Worm (Caenorhabditis elegans) whole organism, L4 larva: ENCODE results near the gene Y43B11AR.1.

Experiments used
- F44E2.7 ChIP-seq: fragments of 200-800 bp; sonication (Bioruptor generic); IDR thresholded peaks from 2 replicates; pipeline ENCODE4 v2.1.2; 2022; ENCODE audit warnings: missing genetic modification characterization, missing compliant biosample characterization
- R02D3.7 ChIP-seq: fragments of 150-350 bp; sonication (generic microtip); optimal IDR thresholded peaks from 3 replicates; lab custom pipeline; 2014; ENCODE audit warnings: missing biosample characterization, missing genetic modification characterization
- Y105C5A.15 ChIP-seq: fragments of 200-800 bp; sonication (Bioruptor generic); IDR thresholded peaks from 2 replicates; pipeline ENCODE4 v1.3.6; 2022; ENCODE audit warnings: missing genetic modification characterization, missing compliant biosample characterization
- Y48G9A.11 ChIP-seq: fragments of 200-800 bp; sonication (Bioruptor generic); IDR thresholded peaks from 2 replicates; pipeline ENCODE4 v1.3.6; 2022; ENCODE audit warnings: missing genetic modification reagents, missing genetic modification characterization, missing compliant biosample characterization
- Y75B8A.6 ChIP-seq: fragments of 200-800 bp; sonication (Bioruptor generic); IDR thresholded peaks from 2 replicates; pipeline ENCODE4 v1.3.6; 2022; ENCODE audit warnings: missing genetic modification reagents, missing genetic modification characterization, missing compliant biosample characterization
- aha-1 ChIP-seq: fragments of 150-350 bp; peaks from one replicate; lab custom pipeline; 2014; ENCODE audit warnings: missing biosample characterization, missing genetic modification characterization
- arid-1 ChIP-seq: fragments of 200-800 bp; sonication (Bioruptor generic); conservative IDR thresholded peaks from 2 replicates; pipeline ENCODE4 v1.3.6; 2022; ENCODE audit warnings: missing genetic modification reagents, missing genetic modification characterization, missing compliant biosample characterization
- ceh-62 ChIP-seq: sonication (generic microtip); optimal IDR thresholded peaks from 2 replicates; lab custom pipeline; 2017; ENCODE audit warnings: missing biosample characterization, missing genetic modification characterization
- ceh-82 ChIP-seq: sonication (generic microtip); optimal IDR thresholded peaks from 2 replicates; lab custom pipeline; 2017; ENCODE audit warnings: missing biosample characterization, missing genetic modification characterization
- daf-19 ChIP-seq: fragments of 200-800 bp; sonication (Bioruptor generic); conservative IDR thresholded peaks from 2 replicates; pipeline ENCODE4 v1.3.6; 2022; ENCODE audit warnings: missing genetic modification characterization, missing compliant biosample characterization
- dmd-8 ChIP-seq: fragments of 200-800 bp; sonication (Bioruptor generic); IDR thresholded peaks from 2 replicates; pipeline ENCODE4 v1.3.6; 2022; ENCODE audit warnings: missing genetic modification characterization, missing compliant biosample characterization
- dmd-9 ChIP-seq: fragments of 200-800 bp; sonication (Bioruptor generic); IDR thresholded peaks from 2 replicates; pipeline ENCODE4 v1.3.6; 2022; ENCODE audit warnings: missing genetic modification reagents, missing genetic modification characterization, missing compliant biosample characterization
- duxl-1 ChIP-seq: sonication (generic microtip); optimal IDR thresholded peaks from 2 replicates; lab custom pipeline; 2016; ENCODE audit warnings: mild to moderate bottlenecking, missing genetic modification characterization, moderate library complexity, missing compliant biosample characterization; ENCODE audit not compliant: poor library complexity
- dve-1 ChIP-seq: sonication (generic microtip); optimal IDR thresholded peaks from 2 replicates; lab custom pipeline; 2017; ENCODE audit warnings: antibody characterized with exemption, mild to moderate bottlenecking, missing genetic modification characterization, missing compliant biosample characterization; ENCODE audit not compliant: insufficient read depth
- egl-43 ChIP-seq: fragments of 200-800 bp; sonication (Bioruptor generic); IDR thresholded peaks from 2 replicates; pipeline ENCODE4 v1.3.6; 2022; ENCODE audit warnings: missing genetic modification reagents, missing genetic modification characterization, missing compliant biosample characterization
- fkh-10 ChIP-seq: fragments of 150-350 bp; optimal IDR thresholded peaks from 2 replicates; lab custom pipeline; 2014; ENCODE audit warnings: missing biosample characterization, missing genetic modification reagents, missing genetic modification characterization
- hlh-11 ChIP-seq: fragments of 200-800 bp; sonication (Bioruptor generic); optimal IDR thresholded peaks from 2 replicates; lab custom pipeline; 2018; ENCODE audit warnings: mild to moderate bottlenecking, missing genetic modification characterization, missing compliant biosample characterization
- hmg-1.1 ChIP-seq: fragments of 200-800 bp; sonication (Bioruptor generic); IDR thresholded peaks from 2 replicates; pipeline ENCODE4 v1.3.6; 2022; ENCODE audit warnings: missing genetic modification reagents, missing genetic modification characterization, missing compliant biosample characterization
- jun-1 ChIP-seq: fragments of 150-350 bp; optimal IDR thresholded peaks from 2 replicates; lab custom pipeline; 2014; ENCODE audit warnings: missing biosample characterization, missing genetic modification reagents, missing genetic modification characterization
- lim-7 ChIP-seq: fragments of 200-800 bp; sonication (Bioruptor generic); IDR thresholded peaks from 2 replicates; pipeline ENCODE4 v1.3.6; 2022; ENCODE audit warnings: missing genetic modification characterization, missing compliant biosample characterization
- lin-13 ChIP-seq: fragments of 150-350 bp; optimal IDR thresholded peaks from 2 replicates; lab custom pipeline; 2014; ENCODE audit warnings: missing biosample characterization, missing genetic modification reagents, missing genetic modification characterization
- lin-29 ChIP-seq: fragments of 200-800 bp; sonication (Bioruptor generic); IDR thresholded peaks from 2 replicates; pipeline ENCODE4 v1.3.6; 2022; ENCODE audit warnings: missing genetic modification reagents, missing genetic modification characterization, missing compliant biosample characterization
- lin-38 ChIP-seq: fragments of 200-800 bp; sonication (Bioruptor generic); IDR thresholded peaks from 2 replicates; pipeline ENCODE4 v1.3.6; 2022; ENCODE audit warnings: missing genetic modification reagents, missing genetic modification characterization, missing compliant biosample characterization
- lir-3 ChIP-seq: sonication (generic microtip); optimal IDR thresholded peaks from 2 replicates; lab custom pipeline; 2016; ENCODE audit warnings: mild to moderate bottlenecking, missing genetic modification characterization, missing compliant biosample characterization
- madf-5 ChIP-seq, 2 experiments: fragments of 200-800 bp; sonication (Bioruptor generic); IDR thresholded peaks; 2 replicates each; pipeline ENCODE4 v1.3.6; 2022; ENCODE audit warnings: missing compliant biosample characterization in 2 of 2, missing genetic modification characterization in 2 of 2
- madf-9 ChIP-seq: fragments of 200-800 bp; sonication (Bioruptor generic); conservative IDR thresholded peaks from 2 replicates; pipeline ENCODE4 v1.3.6; 2022; ENCODE audit warnings: missing genetic modification reagents, missing genetic modification characterization, missing compliant biosample characterization
- mdl-1 ChIP-seq, 2 experiments: fragments of 150-350 bp in 1 of 2; sonication (generic microtip) in 1 of 2; optimal IDR thresholded peaks; 2 replicates each; lab custom pipeline; 2014 to 2017; ENCODE audit warnings: missing biosample characterization in 2 of 2, missing genetic modification characterization in 2 of 2
- mep-1 ChIP-seq: fragments of 150-350 bp; sonication (generic microtip); optimal IDR thresholded peaks from 3 replicates; lab custom pipeline; 2014; ENCODE audit warnings: missing biosample characterization, missing genetic modification characterization
- mxl-2 ChIP-seq: fragments of 200-800 bp; sonication (Bioruptor generic); conservative IDR thresholded peaks from 2 replicates; pipeline ENCODE4 v1.3.6; 2022; ENCODE audit warnings: missing genetic modification reagents, missing genetic modification characterization, missing compliant biosample characterization
- mxl-3 ChIP-seq: fragments of 200-800 bp; sonication (Bioruptor generic); optimal IDR thresholded peaks from 2 replicates; lab custom pipeline; 2018; ENCODE audit warnings: mild to moderate bottlenecking, missing genetic modification characterization, missing compliant biosample characterization
- nhr-237 ChIP-seq: sonication (generic microtip); optimal IDR thresholded peaks from 2 replicates; lab custom pipeline; 2017; ENCODE audit warnings: missing biosample characterization, missing genetic modification characterization
- nhr-28 ChIP-seq: fragments of 150-350 bp; optimal IDR thresholded peaks from 2 replicates; lab custom pipeline; 2014; ENCODE audit warnings: missing biosample characterization, missing genetic modification characterization
- nhr-41 ChIP-seq: fragments of 200-800 bp; sonication (Bioruptor generic); IDR thresholded peaks from 2 replicates; pipeline ENCODE4 v1.3.6; 2022; ENCODE audit warnings: missing genetic modification reagents, missing genetic modification characterization, missing compliant biosample characterization
- nhr-42 ChIP-seq: fragments of 200-800 bp; sonication (Bioruptor generic); IDR thresholded peaks from 2 replicates; pipeline ENCODE4 v1.3.6; 2022; ENCODE audit warnings: missing genetic modification characterization, missing compliant biosample characterization
- nhr-48 ChIP-seq: sonication (generic microtip); optimal IDR thresholded peaks from 2 replicates; lab custom pipeline; 2016; ENCODE audit warnings: mild to moderate bottlenecking, missing genetic modification characterization, missing compliant biosample characterization
- nhr-6 ChIP-seq: fragments of 150-350 bp; optimal IDR thresholded peaks from 2 replicates; lab custom pipeline; 2014; ENCODE audit warnings: missing biosample characterization, missing genetic modification characterization
- pha-4 ChIP-seq, 2 experiments: fragments of 150-350 bp in 1 of 2; fragments of 200-800 bp in 1 of 2; sonication (Bioruptor generic) in 1 of 2; IDR thresholded peaks in 1 of 2; optimal IDR thresholded peaks in 1 of 2; 2 replicates each; pipeline versions ENCODE4 v1.3.6 to Lab custom; 2014 to 2022; ENCODE audit warnings: missing genetic modification characterization in 2 of 2, missing genetic modification reagents in 2 of 2, missing biosample characterization in 1 of 2, missing compliant biosample characterization in 1 of 2
- pqm-1 ChIP-seq: sonication (generic microtip); optimal IDR thresholded peaks from 2 replicates; lab custom pipeline; 2017; ENCODE audit warnings: missing biosample characterization, missing genetic modification characterization
- set-16 ChIP-seq: fragments of 200-800 bp; sonication (Bioruptor generic); IDR thresholded peaks from 2 replicates; pipeline ENCODE4 v1.3.6; 2022; ENCODE audit warnings: missing genetic modification reagents, missing genetic modification characterization, missing compliant biosample characterization
- tra-1 ChIP-seq: fragments of 200-800 bp; sonication (Bioruptor generic); IDR thresholded peaks from 2 replicates; pipeline ENCODE4 v1.3.6; 2022; ENCODE audit warnings: missing genetic modification reagents, missing genetic modification characterization, missing compliant biosample characterization
- unc-62 ChIP-seq, 3 experiments: fragments of 150-350 bp in 1 of 3; sonication (generic microtip); optimal IDR thresholded peaks in 2 of 3; peaks in 1 of 3; 1 replicate in 1 of 3; 2 replicates in 2 of 3; lab custom pipeline; 2014 to 2017; ENCODE audit warnings: missing biosample characterization in 3 of 3, missing genetic modification characterization in 3 of 3, missing genetic modification reagents in 3 of 3, missing genotype in 1 of 3
- vab-7 ChIP-seq: fragments of 200-800 bp; sonication (Bioruptor generic); IDR thresholded peaks from 2 replicates; pipeline ENCODE4 v1.3.6; 2022; ENCODE audit warnings: missing genetic modification reagents, missing genetic modification characterization, missing compliant biosample characterization
- zag-1 ChIP-seq: fragments of 150-350 bp; optimal IDR thresholded peaks from 2 replicates; lab custom pipeline; 2014; ENCODE audit warnings: missing biosample characterization, missing genetic modification characterization
- zfp-2 ChIP-seq: sonication (generic microtip); optimal IDR thresholded peaks from 2 replicates; lab custom pipeline; 2016; ENCODE audit warnings: mild to moderate bottlenecking, missing genetic modification characterization, missing compliant biosample characterization
- zip-11 ChIP-seq: fragments of 200-800 bp; sonication (Bioruptor generic); IDR thresholded peaks from 2 replicates; pipeline ENCODE4 v1.3.6; 2022; ENCODE audit warnings: missing genetic modification characterization, missing compliant biosample characterization

The Y43B11AR.1 gene

DNA sequence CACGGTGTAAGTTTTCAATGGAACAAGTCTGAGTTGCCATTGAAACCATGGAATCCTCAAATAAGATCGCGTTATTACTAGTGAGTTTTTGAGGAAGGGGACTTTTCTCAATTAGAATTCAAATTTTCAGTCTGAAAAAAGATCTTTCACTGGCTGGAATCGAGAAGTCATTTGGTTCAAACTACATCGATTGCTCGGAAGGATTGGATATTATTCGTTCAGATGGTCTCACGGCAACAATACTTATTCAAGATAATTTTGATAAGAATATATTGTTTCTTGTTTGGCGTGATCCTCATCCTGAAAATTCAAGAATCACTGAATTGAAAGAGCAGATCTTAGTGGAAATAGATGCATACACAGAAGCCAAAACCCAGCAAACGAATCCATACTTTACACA, 13.9 kb upstream of the Y43B11AR.1 start:
- peak in 1 of 2 experiments; percentile 93 for TF ChIP-seq unc-62 (GFP tag; optimal IDR thresholded peaks at IDR 0.05 in 1 of 2; lab: Kevin White, UChicago)
- no peak for TF ChIP-seq unc-62 (tag; optimal IDR thresholded peaks at IDR 0.05; lab: Kevin White, UChicago)
- no peak for TF ChIP-seq nhr-41 (GFP tag; lab: Robert Waterston, UW)
- no peak for TF ChIP-seq arid-1 (GFP tag; lab: Robert Waterston, UW)
- no peak for TF ChIP-seq zip-11 (GFP tag; lab: Robert Waterston, UW)
- no peak for TF ChIP-seq F44E2.7
- TF ChIP-seq pqm-1 (tag; lab: Kevin White, UChicago), result no peak

ce11 chrIV:7072110-7072509, 9.2 kb upstream of the Y43B11AR.1 start, which contains the start of gene srg-48:
TSS of gene srg-48 (plus strand) at chrIV:7072410.
- TF ChIP-seq R02D3.7 (no peak), hmg-1.1 (no peak), ceh-82 (no peak), nhr-41 (GFP tag; lab: Robert Waterston, UW) (no peak), nhr-237 (tag; lab: Kevin White, UChicago) (no peak), zag-1 (no peak), mep-1 (no peak), daf-19 (GFP tag; lab: Robert Waterston, UW) (no peak), tra-1 (no peak), hlh-11 (tag; lab: Kevin White, UChicago) (no peak), fkh-10 (no peak), aha-1 (tag; lab: Kevin White, UChicago) (no peak)

- TF ChIP-seq zfp-2 (tag; lab: Kevin White, UChicago) (no peak), Y105C5A.15 (GFP tag; lab: Robert Waterston, UW) (no peak), dmd-8 (GFP tag; lab: Robert Waterston, UW) (no peak), nhr-42 (GFP tag; lab: Robert Waterston, UW) (no peak), madf-5 (GFP tag; IDR thresholded peaks at IDR 0.05; lab: Robert Waterston, UW) (no peak), aha-1 (tag; lab: Kevin White, UChicago) (peak; percentile 33), nhr-28 (tag; lab: Kevin White, UChicago) (no peak), Y48G9A.11 (GFP tag; lab: Robert Waterston, UW) (no peak), jun-1 (no peak)
- TF ChIP-seq, all 104 proteins: peak for 1
Measured at ce11 chrIV:7075063-7075462, 6.3 kb upstream of the Y43B11AR.1 start, which contains the start of gene srg-50. TSS of gene srg-50 (minus strand) at chrIV:7075163.

- TF ChIP-seq mxl-3 (GFP tag; lab: Kevin White, UChicago), result no peak
- no peak for TF ChIP-seq nhr-42 (GFP tag; lab: Robert Waterston, UW)
- TF ChIP-seq lin-13 (GFP tag; lab: Kevin White, UChicago), result no peak
- TF ChIP-seq nhr-6 (tag; lab: Kevin White, UChicago), result no peak
- TF ChIP-seq lir-3 (tag; lab: Kevin White, UChicago), result no peak
- no peak for TF ChIP-seq unc-62 (GFP tag; optimal IDR thresholded peaks at IDR 0.05 in 1 of 2; lab: Kevin White, UChicago)
- TF ChIP-seq unc-62 (tag; optimal IDR thresholded peaks at IDR 0.05; lab: Kevin White, UChicago), result no peak
- peak; percentile 89 for TF ChIP-seq lin-38 (GFP tag; lab: Robert Waterston, UW)
- TF ChIP-seq Y75B8A.6 (GFP tag; lab: Robert Waterston, UW), result peak; percentile 31; the same call in 1 of the 2 replicates
- TF ChIP-seq ceh-62 (tag; lab: Kevin White, UChicago), result no peak
- TF ChIP-seq madf-9 (GFP tag; lab: Robert Waterston, UW), result no peak
- no peak; the same call in none of the 2 replicates for TF ChIP-seq lim-7
- peak; percentile 22 for TF ChIP-seq duxl-1
- TF ChIP-seq pha-4 (GFP tag; IDR thresholded peaks at IDR 0.05; lab: Robert Waterston, UW), result peak; percentile 46; the same call in 1 of the 2 replicates
- TF ChIP-seq pha-4 (tag; optimal IDR thresholded peaks at IDR 0.05; lab: Kevin White, UChicago), result no peak
- no peak for TF ChIP-seq dve-1 (tag; lab: Kevin White, UChicago)
- no peak for TF ChIP-seq mdl-1 (tag; optimal IDR thresholded peaks at IDR 0.05; lab: Kevin White, UChicago)
- no peak for TF ChIP-seq mxl-2 (GFP tag; lab: Robert Waterston, UW)
- 0 out of 2 replicates have a peak, but pooled peaks have one; percentile 61 for TF ChIP-seq F44E2.7
- no peak; the same call in 1 of the 2 replicates for TF ChIP-seq egl-43 (GFP tag; lab: Robert Waterston, UW)
- TF ChIP-seq daf-19 (GFP tag; lab: Robert Waterston, UW), result no peak; the same call in 1 of the 2 replicates
- TF ChIP-seq lin-29, result no peak
- no peak for TF ChIP-seq nhr-48
- peak; percentile 54; the same call in 1 of the 2 replicates for TF ChIP-seq vab-7 (GFP tag; lab: Robert Waterston, UW)
- no peak for TF ChIP-seq jun-1
- TF ChIP-seq fkh-10, result no peak
- no peak for TF ChIP-seq set-16
- TF ChIP-seq dmd-9 (GFP tag; lab: Robert Waterston, UW), result no peak
Measured at ce11 chrIV:7083382-7083784, 2.1 kb downstream of the Y43B11AR.1 start, which contains the start of gene Y43B11AR.3. TSS of gene Y43B11AR.3 (minus strand) at chrIV:7083716.
